Fruit fly (Drosophila melanogaster) whole organism, embryonic: ENCODE results near the gene CG32706.

ENCODE experiments used
- Adf1 ChIP-seq: fragments of 200-800 bp; sonication (Bioruptor generic); IDR thresholded peaks from 2 replicates; pipeline ENCODE4 v1.3.6; 2022; ENCODE audit warnings: missing biosample characterization, missing genetic modification characterization
- BEAF-32 ChIP-seq: fragments of 200-800 bp; sonication (Bioruptor generic); optimal IDR thresholded peaks from 3 replicates; lab custom pipeline; 2017; ENCODE audit warnings: missing biosample characterization, missing genetic modification characterization, mild to moderate bottlenecking, moderate library complexity, missing genetic modification reagents
- Bdp1 ChIP-seq: fragments of 200-800 bp; sonication (Bioruptor generic); optimal IDR thresholded peaks from 3 replicates; lab custom pipeline; 2016; ENCODE audit warnings: missing biosample characterization, missing genetic modification characterization
- Blimp-1 ChIP-seq: fragments of 200-800 bp; sonication (Bioruptor generic); optimal IDR thresholded peaks from 3 replicates; lab custom pipeline; 2018; ENCODE audit warnings: missing biosample characterization, missing genetic modification characterization, mild to moderate bottlenecking, moderate library complexity, missing genetic modification reagents
- CG11093 ChIP-seq: fragments of 200-800 bp; sonication (Bioruptor generic); IDR thresholded peaks from 3 replicates; pipeline ENCODE4 v1.3.6; 2022; ENCODE audit warnings: missing biosample characterization, missing genetic modification characterization
- CG13296 ChIP-seq: fragments of 200-800 bp; sonication (Bioruptor generic); optimal IDR thresholded peaks from 3 replicates; lab custom pipeline; 2018; ENCODE audit warnings: missing biosample characterization, mild to moderate bottlenecking, missing genetic modification characterization
- CG15011 ChIP-seq: fragments of 200-800 bp; sonication (Bioruptor generic); optimal IDR thresholded peaks from 3 replicates; lab custom pipeline; 2018; ENCODE audit warnings: missing biosample characterization, mild to moderate bottlenecking, missing genetic modification characterization
- CG16863 ChIP-seq: fragments of 200-800 bp; sonication (Bioruptor generic); optimal IDR thresholded peaks from 3 replicates; lab custom pipeline; 2016; ENCODE audit warnings: missing biosample characterization, missing genetic modification characterization
- CG17186 ChIP-seq: fragments of 200-800 bp; sonication (Bioruptor generic); optimal IDR thresholded peaks from 3 replicates; lab custom pipeline; 2017; ENCODE audit warnings: missing biosample characterization, missing genetic modification reagents, missing genetic modification characterization
- CG17361 ChIP-seq: fragments of 200-800 bp; sonication (Bioruptor generic); IDR thresholded peaks from 3 replicates; pipeline ENCODE4 v1.3.6; 2022; ENCODE audit warnings: missing biosample characterization, missing genetic modification characterization
- CG32532 ChIP-seq: fragments of 200-800 bp; sonication (Bioruptor generic); IDR thresholded peaks from 2 replicates; pipeline ENCODE4 v1.3.6; 2022; ENCODE audit warnings: missing biosample characterization, missing genetic modification characterization
- CG33557 ChIP-seq: fragments of 200-800 bp; sonication (Bioruptor generic); optimal IDR thresholded peaks from 2 replicates; lab custom pipeline; 2019; ENCODE audit warnings: missing biosample characterization, mild to moderate bottlenecking, missing genetic modification characterization, moderate library complexity
- CG3995 ChIP-seq: fragments of 200-800 bp; sonication (Bioruptor generic); optimal IDR thresholded peaks from 3 replicates; lab custom pipeline; 2016; ENCODE audit warnings: missing biosample characterization, missing genetic modification characterization
- CG4282 ChIP-seq: fragments of 200-800 bp; sonication (Bioruptor generic); optimal IDR thresholded peaks from 2 replicates; lab custom pipeline; 2016; ENCODE audit warnings: missing biosample characterization, missing genetic modification characterization
- CG4360 ChIP-seq: fragments of 200-800 bp; sonication (Bioruptor generic); IDR thresholded peaks from 2 replicates; pipeline ENCODE4 v1.3.6; 2022; ENCODE audit warnings: missing biosample characterization, missing genetic modification characterization
- CG8089 ChIP-seq: fragments of 200-800 bp; sonication (Bioruptor generic); optimal IDR thresholded peaks from 3 replicates; lab custom pipeline; 2016; ENCODE audit warnings: missing biosample characterization, missing genetic modification characterization
- CG9876 ChIP-seq: fragments of 200-800 bp; sonication (Bioruptor generic); optimal IDR thresholded peaks from 2 replicates; lab custom pipeline; 2016; ENCODE audit warnings: missing biosample characterization, missing genetic modification characterization
- CHES-1-like ChIP-seq: fragments of 200-800 bp; sonication (Bioruptor generic); optimal IDR thresholded peaks from 2 replicates; lab custom pipeline; 2016; ENCODE audit warnings: missing biosample characterization, missing genetic modification characterization
- D19A ChIP-seq: fragments of 200-800 bp; optimal IDR thresholded peaks from 3 replicates; lab custom pipeline; 2019; ENCODE audit warnings: missing biosample characterization, mild to moderate bottlenecking, missing genetic modification characterization, moderate library complexity
- Hr51 ChIP-seq, 2 experiments: fragments of 200-800 bp; sonication (Bioruptor generic); optimal IDR thresholded peaks; 2 replicates in 1 of 2; 3 replicates in 1 of 2; lab custom pipeline; 2016 to 2018; ENCODE audit warnings: missing biosample characterization in 2 of 2, missing genetic modification characterization in 2 of 2, mild to moderate bottlenecking in 1 of 2, moderate library complexity in 1 of 2
- NC2β ChIP-seq: fragments of 200-800 bp; sonication (Bioruptor generic); optimal IDR thresholded peaks from 2 replicates; lab custom pipeline; 2016; ENCODE audit warnings: missing biosample characterization, missing genetic modification characterization
- NFAT ChIP-seq: fragments of 200-800 bp; sonication (Bioruptor generic); IDR thresholded peaks from 2 replicates; pipeline ENCODE4 v1.3.6; 2022; ENCODE audit warnings: missing biosample characterization, missing genetic modification characterization
- Oli ChIP-seq: fragments of 200-800 bp; sonication (Bioruptor generic); optimal IDR thresholded peaks from 2 replicates; lab custom pipeline; 2018; ENCODE audit warnings: missing biosample characterization, mild to moderate bottlenecking, missing genetic modification characterization, moderate library complexity
- Optix ChIP-seq: fragments of 200-800 bp; sonication (Bioruptor generic); IDR thresholded peaks from 3 replicates; pipeline ENCODE4 v1.3.6; 2022; ENCODE audit warnings: missing biosample characterization, missing genetic modification characterization
- Side ChIP-seq: fragments of 200-800 bp; sonication (Bioruptor generic); optimal IDR thresholded peaks from 2 replicates; lab custom pipeline; 2016; ENCODE audit warnings: missing biosample characterization, missing genetic modification characterization
- Sry-β ChIP-seq: fragments of 200-800 bp; sonication (Bioruptor generic); optimal IDR thresholded peaks from 2 replicates; lab custom pipeline; 2018; ENCODE audit warnings: missing biosample characterization, mild to moderate bottlenecking, missing genetic modification characterization, moderate library complexity
- abd-A ChIP-seq: fragments of 200-800 bp; sonication (Bioruptor generic); optimal IDR thresholded peaks from 3 replicates; lab custom pipeline; 2019; ENCODE audit warnings: missing biosample characterization, mild to moderate bottlenecking, missing genetic modification characterization, moderate library complexity
- az2 ChIP-seq: fragments of 200-800 bp; sonication (Bioruptor generic); optimal IDR thresholded peaks from 3 replicates; lab custom pipeline; 2016; ENCODE audit warnings: missing biosample characterization, missing genetic modification characterization
- cato ChIP-seq: fragments of 200-800 bp; sonication (Bioruptor generic); optimal IDR thresholded peaks from 2 replicates; lab custom pipeline; 2016; ENCODE audit warnings: missing biosample characterization, missing genetic modification characterization, borderline replicate concordance
- caup ChIP-seq: fragments of 200-800 bp; sonication (Bioruptor generic); optimal IDR thresholded peaks from 3 replicates; lab custom pipeline; 2017; ENCODE audit warnings: missing biosample characterization, mild to moderate bottlenecking, missing genetic modification characterization, moderate library complexity; ENCODE audit not compliant: severe bottlenecking
- ewg ChIP-seq: fragments of 200-800 bp; sonication (Bioruptor generic); optimal IDR thresholded peaks from 3 replicates; lab custom pipeline; 2017; ENCODE audit warnings: mild to moderate bottlenecking, missing biosample characterization, missing genetic modification reagents, missing genetic modification characterization
- exex ChIP-seq: fragments of 200-800 bp; sonication (Bioruptor generic); optimal IDR thresholded peaks from 4 replicates; lab custom pipeline; 2018; ENCODE audit warnings: missing biosample characterization, mild to moderate bottlenecking, missing genetic modification characterization, moderate library complexity
- eyg ChIP-seq: fragments of 200-800 bp; sonication (Bioruptor generic); optimal IDR thresholded peaks from 3 replicates; lab custom pipeline; 2016; ENCODE audit warnings: missing biosample characterization, missing genetic modification characterization
- fu2 ChIP-seq: fragments of 200-800 bp; sonication (Bioruptor generic); optimal IDR thresholded peaks from 2 replicates; lab custom pipeline; 2016; ENCODE audit warnings: missing biosample characterization, missing genetic modification characterization
- gcm ChIP-seq: fragments of 200-800 bp; sonication (Bioruptor generic); optimal IDR thresholded peaks from 2 replicates; lab custom pipeline; 2019; ENCODE audit warnings: missing biosample characterization, mild to moderate bottlenecking, missing genetic modification characterization, moderate library complexity
- inv ChIP-seq: fragments of 200-800 bp; sonication (Bioruptor generic); IDR thresholded peaks from 2 replicates; pipeline ENCODE4 v1.3.6; 2022; ENCODE audit warnings: missing biosample characterization, missing genetic modification characterization; ENCODE audit not compliant: partially characterized antibody
- lola ChIP-seq, 3 experiments: fragments of >200 bp in 2 of 3; fragments of 200-800 bp in 1 of 3; sonication (Bioruptor generic) in 1 of 3; optimal IDR thresholded peaks; 2 replicates each; lab custom pipeline; 2017 to 2019; ENCODE audit warnings: missing biosample characterization in 3 of 3, missing genetic modification characterization in 3 of 3, mild to moderate bottlenecking in 1 of 3, moderate library complexity in 1 of 3
- oc ChIP-seq: fragments of 200-800 bp; sonication (Bioruptor generic); optimal IDR thresholded peaks from 2 replicates; lab custom pipeline; 2018; ENCODE audit warnings: missing biosample characterization, mild to moderate bottlenecking, missing genetic modification characterization, moderate library complexity
- onecut ChIP-seq: fragments of 200-800 bp; sonication (Bioruptor generic); IDR thresholded peaks from 2 replicates; pipeline ENCODE4 v1.3.6; 2022; ENCODE audit warnings: missing biosample characterization, missing genetic modification characterization
- pho ChIP-seq: fragments of 200-800 bp; sonication (Bioruptor generic); optimal IDR thresholded peaks from 2 replicates; lab custom pipeline; 2016; ENCODE audit warnings: missing biosample characterization, missing genetic modification characterization
- pnt ChIP-seq: fragments of 200-800 bp; sonication (Bioruptor generic); optimal IDR thresholded peaks from 3 replicates; lab custom pipeline; 2016; ENCODE audit warnings: missing biosample characterization, missing genetic modification characterization
- pzg ChIP-seq: fragments of 200-800 bp; sonication (Bioruptor generic); optimal IDR thresholded peaks from 3 replicates; lab custom pipeline; 2018; ENCODE audit warnings: missing biosample characterization, mild to moderate bottlenecking, missing genetic modification characterization, moderate library complexity
- salm ChIP-seq: fragments of 200-800 bp; sonication (Bioruptor generic); optimal IDR thresholded peaks from 2 replicates; lab custom pipeline; 2018; ENCODE audit warnings: missing biosample characterization, mild to moderate bottlenecking, missing genetic modification characterization
- shn ChIP-seq: fragments of 200-800 bp; sonication (Bioruptor generic); optimal IDR thresholded peaks from 3 replicates; lab custom pipeline; 2016; ENCODE audit warnings: missing biosample characterization, missing genetic modification characterization
- ssp ChIP-seq: fragments of 200-800 bp; sonication (Bioruptor generic); IDR thresholded peaks from 2 replicates; pipeline ENCODE4 v1.3.6; 2022; ENCODE audit warnings: missing biosample characterization, missing genetic modification characterization
- usp ChIP-seq: fragments of >200 bp; optimal IDR thresholded peaks from 2 replicates; lab custom pipeline; 2017; ENCODE audit warnings: missing biosample characterization, missing genetic modification characterization
- vvl ChIP-seq: fragments of 200-800 bp; sonication (Bioruptor generic); IDR thresholded peaks from 2 replicates; pipeline ENCODE4 v1.3.6; 2022; ENCODE audit warnings: missing biosample characterization, missing genetic modification characterization
- wor ChIP-seq: fragments of 200-800 bp; sonication (Bioruptor generic); IDR thresholded peaks from 2 replicates; pipeline ENCODE4 v1.3.6; 2022; ENCODE audit warnings: missing biosample characterization, missing genetic modification characterization

CG32706 gene

DNA sequence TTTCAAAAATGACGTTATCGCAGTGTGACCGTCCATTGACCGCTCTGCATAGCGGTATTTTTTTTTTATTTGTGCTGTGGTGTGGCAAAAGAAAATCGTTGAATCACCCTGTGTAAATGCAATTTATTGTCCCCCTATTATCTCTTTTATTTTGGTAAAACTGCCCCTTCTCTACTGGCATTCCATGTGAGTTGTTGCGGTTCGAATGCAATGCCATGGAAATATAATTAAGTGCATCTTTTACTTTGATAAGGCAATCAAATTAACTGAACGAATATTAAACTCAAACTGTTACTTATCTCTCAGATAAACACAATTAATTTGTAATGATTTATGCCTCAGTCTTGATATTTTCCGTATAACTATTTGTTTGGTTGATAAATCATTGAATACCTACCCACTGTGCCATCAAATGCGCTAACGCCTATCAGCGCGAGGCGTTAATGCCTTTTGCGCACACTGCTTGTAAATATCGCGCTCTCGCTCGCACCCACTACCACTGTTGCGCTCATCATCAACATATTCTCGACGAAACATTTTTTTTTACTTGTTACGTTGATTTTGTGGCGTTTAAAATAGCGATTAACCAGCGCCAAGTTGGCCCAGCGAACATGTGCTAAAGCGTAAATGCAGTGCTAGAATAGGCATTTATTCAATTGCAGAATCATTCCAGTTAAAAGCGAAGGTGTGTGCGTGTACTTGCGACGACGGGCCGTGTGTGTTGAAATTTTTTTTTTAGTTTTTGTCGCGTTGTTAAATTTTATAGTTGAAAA lies 22.3 kb downstream of the CG32706 start (continued):
- TF ChIP-seq CG9876 = no peak
- peak; percentile 62 for TF ChIP-seq Oli (tag; lab: Kevin White, UChicago)
- no peak for TF ChIP-seq salm
- TF ChIP-seq CG11093 (GFP tag; lab: Robert Waterston, UW) = 0 out of 3 replicates have a peak, but pooled peaks have one; percentile 28
- peak; percentile 41; the same call in 1 of the 3 replicates for TF ChIP-seq Optix (GFP tag; lab: Robert Waterston, UW)
- TF ChIP-seq abd-A (tag; lab: Kevin White, UChicago) = no peak
- TF ChIP-seq D19A = no peak
- TF ChIP-seq CG17186 = peak; percentile 10
- TF ChIP-seq Adf1 (GFP tag; lab: Robert Waterston, UW) = no peak
- TF ChIP-seq CG33557 (GFP tag; lab: Kevin White, UChicago) = peak; percentile 28
- TF ChIP-seq pho (GFP tag; lab: Kevin White, UChicago) = peak; percentile 43
- TF ChIP-seq CG16863 (GFP tag; lab: Kevin White, UChicago) = peak; percentile 73
- TF ChIP-seq Blimp-1 (GFP tag; lab: Kevin White, UChicago) = peak; percentile 28
- no peak for TF ChIP-seq Sry-β (GFP tag; lab: Kevin White, UChicago)
- peak; percentile 40; the same call in 1 of the 2 replicates for TF ChIP-seq CG32532
- no peak for TF ChIP-seq CG3995
- no peak for TF ChIP-seq NFAT (GFP tag; lab: Robert Waterston, UW)
- TF ChIP-seq pnt (GFP tag; lab: Kevin White, UChicago) = peak; percentile 25
- no peak for TF ChIP-seq CG15011 (GFP tag; lab: Kevin White, UChicago)
- no peak for TF ChIP-seq oc (tag; lab: Kevin White, UChicago)
- no peak for TF ChIP-seq Bdp1 (GFP tag; lab: Kevin White, UChicago)
- no peak for TF ChIP-seq usp (GFP tag; lab: Kevin White, UChicago)
- peak; percentile 59 for TF ChIP-seq CHES-1-like (GFP tag; lab: Kevin White, UChicago)
- TF ChIP-seq fu2 (GFP tag; lab: Kevin White, UChicago) = no peak
- no peak for TF ChIP-seq CG4360
- peak; percentile 6 for TF ChIP-seq CG13296
- TF ChIP-seq CG4282 (GFP tag; lab: Kevin White, UChicago) = peak; percentile 82
- TF ChIP-seq pzg (GFP tag; lab: Kevin White, UChicago) = peak; percentile 52
- TF ChIP-seq caup (GFP tag; lab: Kevin White, UChicago) = no peak
- no peak for TF ChIP-seq onecut (GFP tag; lab: Robert Waterston, UW)
- TF ChIP-seq az2 (GFP tag; lab: Kevin White, UChicago) = peak; percentile 49
- TF ChIP-seq eyg (GFP tag; lab: Kevin White, UChicago) = peak; percentile 6
- peak; percentile 40 for TF ChIP-seq ewg (GFP tag; lab: Kevin White, UChicago)
- TF ChIP-seq exex = no peak
- peak in 1 of 3 experiments; percentile 53 for TF ChIP-seq lola (GFP tag; optimal IDR thresholded peaks at IDR 0.05; lab: Kevin White, UChicago)
- peak; percentile 38 for TF ChIP-seq BEAF-32 (GFP tag; lab: Kevin White, UChicago)
- peak; percentile 57 for TF ChIP-seq vvl (GFP tag; lab: Robert Waterston, UW)
- peak; percentile 72 for TF ChIP-seq shn (GFP tag; lab: Kevin White, UChicago)
- TF ChIP-seq inv (GFP tag; lab: Robert Waterston, UW) = peak; percentile 38; the same call in 1 of the 2 replicates
- peak; percentile 77 for TF ChIP-seq CG17361 (GFP tag; lab: Robert Waterston, UW)
- peak in 1 of 2 experiments; percentile 59 for TF ChIP-seq Hr51 (GFP tag; optimal IDR thresholded peaks at IDR 0.05; lab: Kevin White, UChicago)
- TF ChIP-seq cato (GFP tag; lab: Kevin White, UChicago) = peak; percentile 45
- TF ChIP-seq gcm (GFP tag; lab: Kevin White, UChicago) = peak; percentile 17
- peak; percentile 59 for TF ChIP-seq NC2β
- TF ChIP-seq ssp = peak; percentile 46; the same call in 1 of the 2 replicates
- TF ChIP-seq Side (GFP tag; lab: Kevin White, UChicago) = no peak
- peak; percentile 51 for TF ChIP-seq CG8089 (GFP tag; lab: Kevin White, UChicago)
- no peak for TF ChIP-seq wor (GFP tag; lab: Robert Waterston, UW)
